Fruit fly (Drosophila melanogaster) whole organism, wandering third instar larva: ENCODE results near the gene FoxL1.

Source experiments
- Abd-B ChIP-seq: fragments of >200 bp; optimal IDR thresholded peaks from 2 replicates; lab custom pipeline; 2017; ENCODE audit warnings: missing biosample characterization, missing genetic modification characterization
- CG32264 ChIP-seq: fragments of 200-800 bp; sonication (Bioruptor generic); optimal IDR thresholded peaks from 2 replicates; lab custom pipeline; 2016; ENCODE audit warnings: missing biosample characterization, missing genetic modification characterization
- CG9705 ChIP-seq: fragments of 200-800 bp; sonication (Bioruptor generic); optimal IDR thresholded peaks from 2 replicates; lab custom pipeline; 2018; ENCODE audit warnings: missing biosample characterization, mild to moderate bottlenecking, missing genetic modification characterization
- CrebA ChIP-seq: fragments of 200-800 bp; sonication (Bioruptor generic); optimal IDR thresholded peaks from 2 replicates; lab custom pipeline; 2016; ENCODE audit warnings: missing biosample characterization, mild to moderate bottlenecking, missing genetic modification characterization, borderline replicate concordance
- Dfd ChIP-seq: fragments of >200 bp; optimal IDR thresholded peaks from 2 replicates; lab custom pipeline; 2017; ENCODE audit warnings: missing biosample characterization, missing genetic modification characterization
- Dif ChIP-seq: fragments of 200-275, 200-300 bp; sonication (Bioruptor generic); optimal IDR thresholded peaks from 2 replicates; lab custom pipeline; 2018; ENCODE audit warnings: missing biosample characterization, missing genetic modification characterization; ENCODE audit not compliant: partially characterized antibody
- HLH106 ChIP-seq: fragments of 200-800 bp; optimal IDR thresholded peaks from 3 replicates; lab custom pipeline; 2019; ENCODE audit warnings: missing biosample characterization, mild to moderate bottlenecking, missing genetic modification characterization, moderate library complexity
- Hnf4 ChIP-seq: fragments of 200-800 bp; sonication (Bioruptor generic); optimal IDR thresholded peaks from 2 replicates; lab custom pipeline; 2016; ENCODE audit warnings: missing biosample characterization, mild to moderate bottlenecking, missing genetic modification characterization
- Hr78 ChIP-seq: fragments of >200 bp; optimal IDR thresholded peaks from 2 replicates; lab custom pipeline; 2017; ENCODE audit warnings: missing biosample characterization, missing genetic modification characterization
- Hr83 ChIP-seq: fragments of 200-300 bp; sonication (Bioruptor generic); optimal IDR thresholded peaks from 2 replicates; lab custom pipeline; 2016; ENCODE audit warnings: missing biosample characterization, mild to moderate bottlenecking, missing genetic modification characterization, moderate library complexity; ENCODE audit not compliant: poor library complexity, severe bottlenecking
- Jra ChIP-seq: sonication (Bioruptor generic); optimal IDR thresholded peaks from 2 replicates; lab custom pipeline; 2016; ENCODE audit warnings: missing biosample characterization, missing genetic modification characterization
- Mio ChIP-seq: sonication (Bioruptor generic); optimal IDR thresholded peaks from 2 replicates; lab custom pipeline; 2016; ENCODE audit warnings: missing biosample characterization, missing genetic modification characterization
- Myc ChIP-seq: fragments of >200 bp; optimal IDR thresholded peaks from 2 replicates; lab custom pipeline; 2017
- N ChIP-seq: fragments of >200 bp; optimal IDR thresholded peaks from 2 replicates; lab custom pipeline; 2018; ENCODE audit warnings: missing biosample characterization, missing external identifiers, missing genetic modification characterization
- OdsH ChIP-seq: fragments of 200-800 bp; sonication (Bioruptor generic); optimal IDR thresholded peaks from 2 replicates; lab custom pipeline; 2016; ENCODE audit warnings: missing biosample characterization, mild to moderate bottlenecking, missing genetic modification characterization
- Rel ChIP-seq, 2 experiments: fragments of 200-800 bp; sonication (Bioruptor generic) in 1 of 2; optimal IDR thresholded peaks; 2 replicates in 1 of 2; 3 replicates in 1 of 2; lab custom pipeline; 2016 to 2019; ENCODE audit warnings: mild to moderate bottlenecking in 2 of 2, missing biosample characterization in 2 of 2, missing genetic modification characterization in 2 of 2, moderate library complexity in 1 of 2
- Vsx2 ChIP-seq: fragments of 200-300, 225-300 bp; sonication (Bioruptor generic); optimal IDR thresholded peaks from 2 replicates; lab custom pipeline; 2018; ENCODE audit warnings: missing biosample characterization, missing genetic modification characterization; ENCODE audit not compliant: partially characterized antibody
- br ChIP-seq: fragments of 200-800 bp; sonication (Bioruptor generic); optimal IDR thresholded peaks from 2 replicates; lab custom pipeline; 2016; ENCODE audit warnings: missing biosample characterization, missing genetic modification characterization
- brk ChIP-seq: fragments of 200-800 bp; sonication (Bioruptor generic); optimal IDR thresholded peaks from 2 replicates; lab custom pipeline; 2016; ENCODE audit warnings: missing biosample characterization, mild to moderate bottlenecking, missing genetic modification characterization
- dl ChIP-seq, 2 experiments: fragments of 175-275, 200-275 bp in 1 of 2; fragments of 200-275 bp in 1 of 2; sonication (Bioruptor generic); optimal IDR thresholded peaks; lab custom pipeline; 2018; ENCODE audit warnings: mild to moderate bottlenecking in 2 of 2, missing biosample characterization in 2 of 2, missing genetic modification characterization in 2 of 2, moderate library complexity in 2 of 2; ENCODE audit not compliant: partially characterized antibody in 2 of 2, insufficient read depth in 1 of 2
- dmrt93B ChIP-seq: fragments of 200-800 bp; sonication (Bioruptor generic); optimal IDR thresholded peaks from 2 replicates; lab custom pipeline; 2018; ENCODE audit warnings: missing biosample characterization, mild to moderate bottlenecking, missing genetic modification characterization
- dsf ChIP-seq: sonication (Bioruptor generic); optimal IDR thresholded peaks from 2 replicates; lab custom pipeline; 2016; ENCODE audit warnings: missing biosample characterization, missing genetic modification characterization, borderline replicate concordance
- ey ChIP-seq: fragments of 200-800 bp; sonication (Bioruptor generic); optimal IDR thresholded peaks from 2 replicates; lab custom pipeline; 2016; ENCODE audit warnings: missing biosample characterization, missing genetic modification characterization
- foxo ChIP-seq, 2 experiments: fragments of 200-800 bp; sonication (Bioruptor generic); optimal IDR thresholded peaks; 2 replicates in 1 of 2; 3 replicates in 1 of 2; lab custom pipeline; 2016 to 2017; ENCODE audit warnings: missing biosample characterization in 2 of 2, missing genetic modification characterization in 2 of 2
- fru ChIP-seq: fragments of 200-800 bp; sonication (Bioruptor generic); optimal IDR thresholded peaks from 3 replicates; lab custom pipeline; 2016; ENCODE audit warnings: missing biosample characterization, mild to moderate bottlenecking, missing genetic modification characterization
- h ChIP-seq: fragments of 200-800 bp; sonication (Bioruptor generic); optimal IDR thresholded peaks from 3 replicates; lab custom pipeline; 2016; ENCODE audit warnings: missing biosample characterization, mild to moderate bottlenecking, missing genetic modification characterization
- jim ChIP-seq: fragments of 175-275, 200-325 bp; sonication (Bioruptor generic); optimal IDR thresholded peaks from 2 replicates; lab custom pipeline; 2016; ENCODE audit warnings: missing biosample characterization, mild to moderate bottlenecking, missing genetic modification characterization
- lola ChIP-seq: fragments of >200 bp; optimal IDR thresholded peaks from 2 replicates; lab custom pipeline; 2017; ENCODE audit warnings: missing biosample characterization, missing genetic modification characterization
- pan ChIP-seq: fragments of >200 bp; optimal IDR thresholded peaks from 2 replicates; lab custom pipeline; 2017
- psq ChIP-seq: fragments of 200-800 bp; sonication (Bioruptor generic); optimal IDR thresholded peaks from 3 replicates; lab custom pipeline; 2017; ENCODE audit warnings: missing biosample characterization, mild to moderate bottlenecking, missing genetic modification characterization, moderate library complexity
- rgr ChIP-seq: fragments of 200-800 bp; sonication (Bioruptor generic); optimal IDR thresholded peaks from 3 replicates; lab custom pipeline; 2016; ENCODE audit warnings: missing biosample characterization, mild to moderate bottlenecking, missing genetic modification characterization
- sage ChIP-seq: fragments of 200-800 bp; sonication (Bioruptor generic); optimal IDR thresholded peaks from 2 replicates; lab custom pipeline; 2016; ENCODE audit warnings: missing biosample characterization, mild to moderate bottlenecking, missing genetic modification characterization
- sv ChIP-seq: fragments of 200-800 bp; sonication (Bioruptor generic); optimal IDR thresholded peaks from 3 replicates; lab custom pipeline; 2016; ENCODE audit warnings: missing biosample characterization, missing genetic modification characterization
- usp ChIP-seq: fragments of >200 bp; optimal IDR thresholded peaks from 2 replicates; lab custom pipeline; 2017; ENCODE audit warnings: missing biosample characterization, missing genetic modification characterization

The FoxL1 gene

DNA sequence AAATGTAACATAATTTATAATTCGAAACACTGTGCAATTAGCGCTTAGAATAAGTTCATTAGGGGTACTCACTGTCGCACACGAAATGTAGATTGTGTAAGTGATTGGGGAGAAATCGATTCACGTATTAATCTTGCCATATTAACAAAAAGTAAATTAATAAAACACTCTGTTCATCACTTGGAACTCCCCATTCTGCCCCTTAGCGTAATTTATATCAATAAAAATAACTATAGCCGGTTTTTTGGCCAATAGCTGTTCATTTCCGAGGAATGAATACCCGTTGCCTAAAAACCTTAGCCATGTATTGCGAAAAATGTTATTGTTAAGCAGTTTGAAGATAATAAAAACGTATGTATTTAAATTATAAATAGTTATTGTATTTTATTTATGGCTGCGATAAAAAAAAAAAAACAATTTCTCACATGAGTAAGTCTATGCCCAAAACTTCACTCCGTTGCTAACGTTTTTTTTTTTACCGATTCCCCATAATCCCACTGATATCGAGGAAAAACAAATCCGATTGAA, 40.7 kb downstream of the FoxL1 start, which contains the start of gene Ugt305A1:
Gene Ugt305A1, plus strand, starts transcription at position 478 of the 528 bp plus-strand sequence.
- TF ChIP-seq rgr (GFP tag; lab: Kevin White, UChicago) (peak; percentile 37), fru (GFP tag; lab: Kevin White, UChicago) (peak; percentile 14), ey (GFP tag; lab: Kevin White, UChicago) (no peak)

DNA sequence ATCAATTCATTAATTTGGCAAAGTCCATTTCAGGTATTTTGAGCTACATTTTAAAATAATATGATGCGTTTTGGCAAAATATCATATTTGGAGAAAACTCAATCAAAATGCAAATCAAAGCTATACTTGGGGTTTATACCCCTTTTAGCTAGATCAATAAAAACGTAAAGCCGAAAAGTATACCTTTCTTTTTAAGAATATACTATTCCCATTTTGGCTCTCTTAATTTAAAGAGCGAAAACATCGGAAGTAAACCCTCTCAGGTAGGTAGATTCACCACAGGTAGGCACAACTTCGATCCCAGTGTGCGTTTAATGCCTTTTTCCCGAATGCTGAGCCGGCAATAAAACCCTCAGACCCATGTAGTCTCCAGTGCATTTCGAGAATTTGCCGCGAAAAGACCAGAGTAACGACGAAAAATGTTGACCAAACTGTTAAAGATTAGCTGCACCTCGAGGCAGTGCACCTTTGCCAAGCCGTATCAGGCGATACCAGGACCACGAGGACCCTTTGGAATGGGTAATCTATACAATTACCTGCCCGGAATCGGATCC, 43.3 kb downstream of the FoxL1 start, which contains the start of gene dib:
Gene dib, plus strand, starts transcription at position 372 of the 554 bp plus-strand sequence.
- TF ChIP-seq Myc (lab: Kevin White, UChicago) = peak; percentile 35
- no peak for TF ChIP-seq CG32264 (GFP tag; lab: Kevin White, UChicago)
- TF ChIP-seq rgr (GFP tag; lab: Kevin White, UChicago) = no peak
- TF ChIP-seq Hnf4 (GFP tag; lab: Kevin White, UChicago) = no peak
- TF ChIP-seq, all 38 proteins: peak for 1

DNA sequence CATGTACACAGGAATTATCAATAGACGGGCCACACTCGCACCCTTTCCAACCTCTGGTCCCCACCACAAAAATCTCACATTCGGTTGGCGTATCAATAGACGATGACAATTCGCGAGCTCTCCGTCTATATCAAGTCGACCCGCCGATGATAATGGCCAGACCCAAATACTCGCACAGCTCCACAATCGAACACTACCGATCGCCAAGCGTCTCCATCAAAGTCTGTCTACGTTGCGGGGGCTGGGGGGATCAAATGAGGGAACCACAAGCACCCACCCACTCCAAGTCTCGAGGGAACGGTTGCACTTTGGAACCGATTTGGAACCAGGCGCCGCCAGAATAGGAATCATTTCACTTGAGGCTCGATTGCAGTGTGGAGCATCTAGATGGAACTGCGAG, 49.7 kb downstream of the FoxL1 start:
- TF ChIP-seq CrebA (GFP tag; lab: Kevin White, UChicago) (no peak), Hnf4 (GFP tag; lab: Kevin White, UChicago) (peak; percentile 83), Myc (lab: Kevin White, UChicago) (no peak), sage (GFP tag; lab: Kevin White, UChicago) (no peak), jim (GFP tag; lab: Kevin White, UChicago) (no peak), Jra (GFP tag; lab: Kevin White, UChicago) (no peak), Rel (GFP tag; optimal IDR thresholded peaks at IDR 0.05; lab: Kevin White, UChicago) (no peak), Rel (tag; optimal IDR thresholded peaks at IDR 0.05; lab: Kevin White, UChicago) (peak; percentile 81), dmrt93B (GFP tag; lab: Kevin White, UChicago) (no peak), h (GFP tag; lab: Kevin White, UChicago) (peak; percentile 20)

DNA sequence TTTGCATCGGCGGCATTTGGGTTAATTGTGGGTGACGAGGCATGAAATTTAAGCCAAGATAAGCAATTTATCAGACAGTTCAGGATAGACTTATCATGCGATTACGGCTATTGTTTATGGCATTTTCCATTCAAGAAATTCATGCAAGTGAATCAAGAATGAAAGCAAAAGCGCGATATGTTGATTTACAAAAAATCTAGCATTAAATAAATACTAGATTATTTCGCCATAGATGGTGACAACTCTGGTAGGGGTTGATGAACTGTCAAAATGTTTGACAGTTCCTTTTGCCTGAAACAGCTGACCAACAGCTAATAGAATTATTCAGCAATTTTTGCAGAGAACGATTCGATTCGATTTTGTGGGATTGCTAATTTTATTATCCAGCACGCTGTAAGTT, 50.4 kb downstream of the FoxL1 start, which contains the start of gene CG32259:
Gene CG32259, plus strand, starts transcription at position 301 of the 400 bp plus-strand sequence.
- TF ChIP-seq usp (GFP tag; lab: Kevin White, UChicago) (no peak), OdsH (GFP tag; lab: Kevin White, UChicago) (no peak), sage (GFP tag; lab: Kevin White, UChicago) (no peak), rgr (GFP tag; lab: Kevin White, UChicago) (no peak)
- TF ChIP-seq, all 38 proteins: peak for 0

DNA sequence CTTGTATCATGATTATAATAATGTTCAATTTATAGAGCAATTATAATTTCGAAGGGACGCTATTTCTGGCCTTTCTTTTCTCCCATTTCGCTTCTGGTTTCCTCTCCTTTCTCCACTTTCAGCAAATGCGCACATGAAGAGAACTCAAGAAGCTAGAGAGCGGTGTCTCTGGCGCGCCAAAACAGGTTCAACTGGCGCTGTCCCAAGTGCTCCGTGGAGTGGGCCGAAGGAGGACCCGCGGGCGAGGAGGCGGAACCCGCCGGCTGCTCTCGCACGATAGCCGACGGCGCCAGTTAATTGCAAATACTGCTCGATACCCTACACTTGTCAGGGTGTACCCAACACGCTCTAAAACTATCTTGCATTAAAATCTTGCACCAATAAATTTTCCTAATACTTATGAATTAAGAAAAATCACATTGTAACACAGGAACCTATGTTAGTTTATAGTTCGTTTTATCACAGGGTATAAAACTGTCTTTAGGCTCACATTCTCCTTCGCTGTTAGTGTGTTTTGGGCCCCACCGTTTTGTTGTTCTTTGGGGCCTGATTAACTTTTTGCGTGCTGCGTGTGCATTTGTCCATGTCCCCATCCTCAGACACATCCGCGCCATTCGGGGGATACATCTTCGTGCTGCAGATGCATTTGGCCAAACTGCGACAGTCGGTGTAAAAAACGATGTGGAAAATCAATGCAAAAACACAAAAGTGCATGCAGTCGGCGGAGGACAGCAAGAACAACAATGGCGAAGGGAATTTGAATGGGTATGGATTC, 51.7 kb downstream of the FoxL1 start:
- TF ChIP-seq h (GFP tag; lab: Kevin White, UChicago) (peak; percentile 95), Jra (GFP tag; lab: Kevin White, UChicago) (peak; percentile 95), fru (GFP tag; lab: Kevin White, UChicago) (peak; percentile 99), lola (no peak), Myc (lab: Kevin White, UChicago) (no peak), N (no peak), foxo (GFP tag; optimal IDR thresholded peaks at IDR 0.05; lab: Kevin White, UChicago) (peak; percentile 95 to 99), Rel (GFP tag; optimal IDR thresholded peaks at IDR 0.05; lab: Kevin White, UChicago) (peak; percentile 91), Rel (tag; optimal IDR thresholded peaks at IDR 0.05; lab: Kevin White, UChicago) (peak; percentile 81), Vsx2 (peak; percentile 78), sage (GFP tag; lab: Kevin White, UChicago) (peak; percentile 96), CrebA (GFP tag; lab: Kevin White, UChicago) (peak; percentile 83), psq (GFP tag; lab: Kevin White, UChicago) (peak; percentile 97), sv (GFP tag; lab: Kevin White, UChicago) (peak; percentile 71), brk (peak; percentile 95), dmrt93B (GFP tag; lab: Kevin White, UChicago) (peak; percentile 96), CG9705 (GFP tag; lab: Kevin White, UChicago) (peak; percentile 88), Abd-B (GFP tag; lab: Kevin White, UChicago) (no peak), Dif (peak; percentile 86), jim (GFP tag; lab: Kevin White, UChicago) (no peak), OdsH (GFP tag; lab: Kevin White, UChicago) (peak; percentile 98), rgr (GFP tag; lab: Kevin White, UChicago) (peak; percentile 99), pan (lab: Kevin White, UChicago) (peak; percentile 75), br (peak; percentile 99), Hr78 (GFP tag; lab: Kevin White, UChicago) (no peak), dl (GFP tag; optimal IDR thresholded peaks at IDR 0.05; lab: Kevin White, UChicago; ENCODE audit: insufficient read depth in 1 of 2, partially characterized antibody in 2 of 2) (peak; percentile 56 to 76), ey (GFP tag; lab: Kevin White, UChicago) (peak; percentile 99), Dfd (GFP tag; lab: Kevin White, UChicago) (no peak), Mio (GFP tag; lab: Kevin White, UChicago) (peak; percentile 88), dsf (GFP tag; lab: Kevin White, UChicago) (peak; percentile 78), Hr83 (peak; percentile 88), Hnf4 (GFP tag; lab: Kevin White, UChicago) (peak; percentile 99), HLH106 (tag; lab: Kevin White, UChicago) (peak; percentile 97), CG32264 (GFP tag; lab: Kevin White, UChicago) (peak; percentile 97)
